Worm (Caenorhabditis elegans): Measurements from ENCODE around the gene F36H5.8.

DNA sequence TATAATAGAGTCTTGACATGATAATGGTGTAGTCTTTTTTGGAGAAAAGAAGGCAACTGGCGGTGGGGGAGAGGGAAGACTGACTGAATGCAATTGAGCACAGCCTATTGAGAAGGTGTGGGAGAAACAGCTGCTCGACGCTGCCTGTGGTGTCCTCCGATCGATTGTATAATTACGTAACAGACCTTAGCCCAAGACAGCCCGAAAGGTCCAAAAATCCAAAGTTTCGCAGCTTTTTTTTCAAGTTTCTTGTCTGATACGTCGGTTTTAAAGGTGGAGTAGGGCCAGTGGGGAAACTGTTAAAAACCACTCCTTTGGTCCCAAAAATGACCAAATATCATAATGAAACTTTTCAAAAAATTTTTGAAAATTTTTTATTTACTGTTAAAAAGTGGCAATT is 37.6 kb upstream of the F36H5.8 start, which contains the start of the genes C08F1.6 and fbxb-13:
- TF ChIP-seq F13H6.1 (tag; optimal IDR thresholded peaks at IDR 0.05): no peak
- TF ChIP-seq fkh-10 (GFP tag; optimal IDR thresholded peaks at IDR 0.05): no peak
- TF ChIP-seq unc-86 (tag; optimal IDR thresholded peaks at IDR 0.05): no peak
- no peak for TF ChIP-seq ama-1 (optimal IDR thresholded peaks at IDR 0.05)
- no peak for TF ChIP-seq syd-9 (tag; optimal IDR thresholded peaks at IDR 0.05)
- TF ChIP-seq ceh-22 (tag; optimal IDR thresholded peaks at IDR 0.05): no peak
- TF ChIP-seq unc-55 (GFP tag; optimal IDR thresholded peaks at IDR 0.05): no peak
- TF ChIP-seq tbx-2 (tag; optimal IDR thresholded peaks at IDR 0.05): no peak
- no peak for TF ChIP-seq che-1 (tag; optimal IDR thresholded peaks at IDR 0.05)
- TF ChIP-seq nfya-1 (tag; optimal IDR thresholded peaks at IDR 0.05): no peak
